Fruit fly (Drosophila melanogaster) S2 (cell line): ENCODE data around the gene Muc18B.

Experiments used
- CG8478 ChIP-seq: fragments of >200 bp; optimal IDR thresholded peaks from 2 replicates; lab custom pipeline; 2018
- CTCF ChIP-seq, 2 experiments: fragments of >200 bp; optimal IDR thresholded peaks; 2 replicates each; lab custom pipeline; 2018

DNA sequence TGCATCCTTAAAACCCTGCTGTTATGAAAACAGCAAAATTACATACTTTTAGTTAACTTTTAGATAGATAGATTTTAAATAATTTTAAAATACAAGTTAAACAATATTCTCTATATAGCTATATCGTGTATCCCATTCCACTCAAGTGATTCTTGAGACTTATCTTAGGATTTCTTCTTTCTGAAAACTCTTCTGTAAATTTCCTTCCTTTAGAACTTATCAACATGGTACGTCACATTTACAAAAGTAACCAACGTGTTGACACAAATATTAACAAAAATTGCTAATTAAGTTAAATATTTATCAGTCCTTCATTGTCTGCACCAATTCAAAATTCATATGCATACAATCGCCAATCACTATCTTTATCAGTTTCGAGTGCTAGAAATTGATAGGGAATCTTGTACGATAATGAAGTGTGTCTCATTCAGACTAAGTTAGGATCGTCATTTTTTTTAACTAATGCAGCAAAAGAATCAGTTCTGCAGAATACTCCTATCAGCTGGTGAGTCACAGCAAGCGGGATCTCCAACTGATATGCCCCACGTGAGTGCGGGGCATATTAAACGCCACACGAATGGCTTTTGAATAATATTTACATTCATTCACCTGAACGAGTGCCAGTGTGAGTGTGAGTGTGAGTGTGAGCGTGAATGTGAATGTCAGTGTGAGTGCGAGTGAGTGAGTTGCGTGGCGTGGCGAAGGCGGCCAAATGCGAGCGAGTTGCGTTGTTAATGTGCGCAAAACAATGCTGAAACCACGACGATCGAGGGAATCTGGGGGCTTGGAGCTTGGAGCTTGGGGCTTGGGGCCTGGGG is 47.5 kb upstream of the Muc18B start:
- TF ChIP-seq CG8478 (lab: Kevin White, UChicago) (no peak), CTCF (optimal IDR thresholded peaks at IDR 0.05; lab: Kevin White, UChicago) (no peak)
